Fruit fly (Drosophila melanogaster): Measurements from ENCODE around the gene Lcp65Af.
A peak's percentile ranks its signal among the peaks of the same experiment; 100 is the strongest.

Gene Lcp65Af

dm6 chr3L:6158530-6158929 lies 21.9 kb upstream of the Lcp65Af start, which contains the start of gene Cpr65Ay:
Gene Cpr65Ay (minus strand): TSS chr3L:6158630.
- no peak for TF ChIP-seq Dll (GFP tag; IDR thresholded peaks at IDR 0.05; ENCODE audit: partially characterized antibody)
- no peak for TF ChIP-seq pb (GFP tag; optimal IDR thresholded peaks at IDR 0.05)
- 0 out of 2 replicates have a peak, but pooled peaks have one; percentile 13 for TF ChIP-seq slbo (GFP tag; IDR thresholded peaks at IDR 0.05)

dm6 chr3L:6157327-6158032 lies 20.9 kb upstream of the Lcp65Af start, which contains the start of gene CG13297:
Gene CG13297 (minus strand): TSS chr3L:6157377.
- TF ChIP-seq exex (tag; optimal IDR thresholded peaks at IDR 0.05) (no peak), bab2 (GFP tag; optimal IDR thresholded peaks at IDR 0.05) (no peak), CkIIα-i1 (GFP tag; IDR thresholded peaks at IDR 0.05) (no peak), tap (tag; optimal IDR thresholded peaks at IDR 0.05) (peak; percentile 49), en (GFP tag; optimal IDR thresholded peaks at IDR 0.05) (no peak), CG18764 (GFP tag; optimal IDR thresholded peaks at IDR 0.05) (no peak), ttk (GFP tag; IDR thresholded peaks at IDR 0.05) (peak; percentile 39; the same call in 1 of the 2 replicates), CG6689 (GFP tag; IDR thresholded peaks at IDR 0.05) (peak; percentile 66), usp (GFP tag; optimal IDR thresholded peaks at IDR 0.05) (no peak), CG12769 (tag; optimal IDR thresholded peaks at IDR 0.05) (no peak), maf-S (GFP tag; optimal IDR thresholded peaks at IDR 0.05) (no peak), z (GFP tag; IDR thresholded peaks at IDR 0.05) (no peak), CG13123 (GFP tag; optimal IDR thresholded peaks at IDR 0.05) (no peak), Gsc (GFP tag; IDR thresholded peaks at IDR 0.05) (no peak), CG2678 (tag; optimal IDR thresholded peaks at IDR 0.05) (peak; percentile 79), ssp (GFP tag; IDR thresholded peaks at IDR 0.05) (no peak; the same call in 1 of the 2 replicates), CG5245 (GFP tag; optimal IDR thresholded peaks at IDR 0.05) (no peak), C15 (GFP tag; IDR thresholded peaks at IDR 0.05) (no peak), gem (tag; optimal IDR thresholded peaks at IDR 0.05) (peak; percentile 74), hkb (optimal IDR thresholded peaks at IDR 0.05) (no peak), hkb (GFP tag; IDR thresholded peaks at IDR 0.05) (peak; percentile 65; the same call in 1 of the 2 replicates), trh (GFP tag; optimal IDR thresholded peaks at IDR 0.05) (no peak), seq (GFP tag; IDR thresholded peaks at IDR 0.05) (no peak), CG15696 (tag; optimal IDR thresholded peaks at IDR 0.05) (no peak), CG3726 (GFP tag; IDR thresholded peaks at IDR 0.05) (no peak), CG31388 (GFP tag; optimal IDR thresholded peaks at IDR 0.05) (no peak), Aef1 (GFP tag; IDR thresholded peaks at IDR 0.05) (peak; percentile 48; the same call in 2 of the 3 replicates), Atf3 (GFP tag; optimal IDR thresholded peaks at IDR 0.05) (no peak), Ssrp (tag; optimal IDR thresholded peaks at IDR 0.05) (peak; percentile 68), Trl (optimal IDR thresholded peaks at IDR 0.05) (no peak), Trl (GFP tag; optimal IDR thresholded peaks at IDR 0.05) (no peak), CG15269 (tag; optimal IDR thresholded peaks at IDR 0.05) (peak; percentile 75), CG2875 (GFP tag; optimal IDR thresholded peaks at IDR 0.05) (no peak), CG2120 (GFP tag; optimal IDR thresholded peaks at IDR 0.05) (no peak), CG18619 (GFP tag; optimal IDR thresholded peaks at IDR 0.05) (no peak), ash1 (GFP tag; optimal IDR thresholded peaks at IDR 0.05) (no peak), al (GFP tag; IDR thresholded peaks at IDR 0.05) (no peak), esg (GFP tag; conservative IDR thresholded peaks at IDR 0.05) (peak; percentile 61), CG17568 (GFP tag; optimal IDR thresholded peaks at IDR 0.05) (no peak), Nf-YC (tag; optimal IDR thresholded peaks at IDR 0.05) (no peak), Awh (GFP tag; IDR thresholded peaks at IDR 0.05) (0 out of 2 replicates have a peak, but pooled peaks have one; percentile 40), hth (optimal IDR thresholded peaks at IDR 0.05) (no peak), jumu (GFP tag; optimal IDR thresholded peaks at IDR 0.05) (no peak), ato (GFP tag; IDR thresholded peaks at IDR 0.05; ENCODE audit: partially characterized antibody) (no peak), CG9609 (GFP tag; optimal IDR thresholded peaks at IDR 0.05) (no peak), insv (GFP tag; optimal IDR thresholded peaks at IDR 0.05) (no peak), nmo (GFP tag; optimal IDR thresholded peaks at IDR 0.05) (peak; percentile 66)

Data from whole organism, embryonic.